Worm (Caenorhabditis elegans): Measurements from ENCODE around the gene F20D6.15.

Gene F20D6.15

ce11 chrV:8228712-8229119 is 40.4 kb upstream of the F20D6.15 start (continued):
- TF ChIP-seq Y55F3AM.14 (GFP tag; optimal IDR thresholded peaks at IDR 0.05) (peak; percentile 6), nhr-12 (tag; optimal IDR thresholded peaks at IDR 0.05) (no peak), lin-39 (tag; optimal IDR thresholded peaks at IDR 0.05) (no peak), nhr-21 (tag; optimal IDR thresholded peaks at IDR 0.05) (peak; percentile 88), aly-2 (tag; optimal IDR thresholded peaks at IDR 0.05) (no peak)

- TF ChIP-seq lin-11 (tag; optimal IDR thresholded peaks at IDR 0.05): no peak
- TF ChIP-seq unc-55 (GFP tag; optimal IDR thresholded peaks at IDR 0.05): no peak
- no peak for TF ChIP-seq fos-1 (tag; optimal IDR thresholded peaks at IDR 0.05)
- TF ChIP-seq peb-1 (tag; optimal IDR thresholded peaks at IDR 0.05): no peak
- TF ChIP-seq nhr-21 (tag; optimal IDR thresholded peaks at IDR 0.05): no peak
- no peak for TF ChIP-seq dmd-4 (tag; optimal IDR thresholded peaks at IDR 0.05)
- TF ChIP-seq egl-27 (tag; optimal IDR thresholded peaks at IDR 0.05): no peak
- TF ChIP-seq mab-5 (tag; optimal IDR thresholded peaks at IDR 0.05): no peak
- no peak for TF ChIP-seq nhr-25 (tag; optimal IDR thresholded peaks at IDR 0.05)
- TF ChIP-seq nhr-6 (tag; optimal IDR thresholded peaks at IDR 0.05): no peak
Measured at ce11 chrV:8226812-8227211, 38.5 kb upstream of the F20D6.15 start, which contains the start of gene K07C11.10. Gene K07C11.10 (minus strand): TSS chrV:8226912.

DNA sequence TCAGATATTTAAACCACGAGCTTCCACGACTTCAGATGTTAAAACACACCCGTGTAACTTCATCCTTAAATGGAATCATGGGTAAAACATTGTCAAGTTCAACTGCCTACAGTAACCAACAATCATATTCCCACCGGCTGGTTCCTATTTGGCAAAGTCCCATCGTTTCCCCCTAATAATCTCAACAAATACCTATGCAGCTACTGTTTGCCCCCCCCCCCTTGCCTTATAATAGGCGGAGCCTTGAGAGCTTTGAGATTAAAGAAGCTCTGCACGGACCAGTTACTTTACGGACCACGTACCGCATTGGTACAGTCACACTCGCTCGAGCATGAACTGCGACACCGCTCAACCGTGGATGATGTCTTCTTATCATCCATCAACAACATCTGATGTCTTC is 36.4 kb upstream of the F20D6.15 start, which contains the start of gene pax-1:
Gene pax-1 (plus strand): TSS at position 301 of the 400 bp plus-strand sequence.
- TF ChIP-seq dmd-4 (tag; optimal IDR thresholded peaks at IDR 0.05) (no peak), egl-27 (tag; optimal IDR thresholded peaks at IDR 0.05) (no peak), C34F6.9 (tag; optimal IDR thresholded peaks at IDR 0.05) (no peak), nhr-10 (tag; optimal IDR thresholded peaks at IDR 0.05) (no peak), unc-55 (GFP tag; optimal IDR thresholded peaks at IDR 0.05) (no peak), unc-62 (GFP tag; optimal IDR thresholded peaks at IDR 0.05) (no peak), aly-2 (tag; optimal IDR thresholded peaks at IDR 0.05) (no peak), ztf-1 (GFP tag; conservative IDR thresholded peaks at IDR 0.05) (no peak), ceh-16 (tag; optimal IDR thresholded peaks at IDR 0.05) (no peak), nhr-25 (tag; optimal IDR thresholded peaks at IDR 0.05) (no peak), zag-1 (tag; optimal IDR thresholded peaks at IDR 0.05) (no peak), fos-1 (tag; optimal IDR thresholded peaks at IDR 0.05) (no peak), blmp-1 (tag; optimal IDR thresholded peaks at IDR 0.05; ENCODE audit: insufficient read depth) (no peak), nhr-11 (tag; optimal IDR thresholded peaks at IDR 0.05) (no peak), ceh-82 (tag; optimal IDR thresholded peaks at IDR 0.05) (no peak), elt-3 (tag; optimal IDR thresholded peaks at IDR 0.05) (no peak), R02D3.7 (tag; optimal IDR thresholded peaks at IDR 0.05) (no peak), sma-9 (GFP tag; optimal IDR thresholded peaks at IDR 0.05) (no peak), sma-9 (tag; optimal IDR thresholded peaks at IDR 0.05) (no peak), lin-39 (tag; optimal IDR thresholded peaks at IDR 0.05) (no peak)

DNA sequence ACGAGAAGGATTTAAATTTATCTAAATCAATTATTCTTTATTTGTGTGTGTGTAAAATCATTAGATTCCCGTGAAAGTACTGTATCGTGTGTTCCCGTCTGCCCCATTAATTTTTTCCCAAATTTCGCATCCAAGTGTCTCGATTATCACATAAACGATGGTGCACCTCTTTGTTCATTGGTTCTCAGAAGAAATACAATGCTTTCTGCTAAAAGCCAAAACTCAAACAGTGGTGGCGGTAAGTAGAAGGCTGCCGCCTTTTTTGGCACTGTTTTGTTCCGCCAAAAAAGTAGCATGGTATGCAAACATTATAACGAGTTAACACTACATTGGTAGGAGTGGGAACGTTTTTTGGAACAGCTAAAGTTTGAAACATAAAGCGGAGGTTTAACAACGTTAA is 35.1 kb upstream of the F20D6.15 start:
- TF ChIP-seq nhr-12 (tag; optimal IDR thresholded peaks at IDR 0.05): no peak
- no peak for TF ChIP-seq mbf-1 (tag; optimal IDR thresholded peaks at IDR 0.05)
- no peak for TF ChIP-seq aly-2 (tag; optimal IDR thresholded peaks at IDR 0.05)
- no peak for TF ChIP-seq zag-1 (tag; optimal IDR thresholded peaks at IDR 0.05)
- TF ChIP-seq R02D3.7 (tag; optimal IDR thresholded peaks at IDR 0.05): no peak
- TF ChIP-seq nhr-77 (tag; optimal IDR thresholded peaks at IDR 0.05): no peak
- no peak for TF ChIP-seq ztf-11 (tag; optimal IDR thresholded peaks at IDR 0.05)
- TF ChIP-seq blmp-1 (tag; optimal IDR thresholded peaks at IDR 0.05; ENCODE audit: insufficient read depth): no peak
- no peak for TF ChIP-seq ama-1 (optimal IDR thresholded peaks at IDR 0.05)
- no peak for TF ChIP-seq mab-5 (tag; optimal IDR thresholded peaks at IDR 0.05)
- TF ChIP-seq alr-1 (tag; optimal IDR thresholded peaks at IDR 0.05): no peak
- TF ChIP-seq ceh-16 (tag; optimal IDR thresholded peaks at IDR 0.05): no peak
- no peak for TF ChIP-seq nhr-23 (tag; optimal IDR thresholded peaks at IDR 0.05)
- no peak for TF ChIP-seq ztf-1 (GFP tag; conservative IDR thresholded peaks at IDR 0.05)
- TF ChIP-seq unc-39 (tag; optimal IDR thresholded peaks at IDR 0.05): no peak
- no peak for TF ChIP-seq F13H6.1 (tag; optimal IDR thresholded peaks at IDR 0.05)
- no peak for TF ChIP-seq dmd-4 (tag; optimal IDR thresholded peaks at IDR 0.05)
- no peak for TF ChIP-seq gmeb-1 (tag; optimal IDR thresholded peaks at IDR 0.05)
- no peak for TF ChIP-seq unc-55 (GFP tag; optimal IDR thresholded peaks at IDR 0.05)

DNA sequence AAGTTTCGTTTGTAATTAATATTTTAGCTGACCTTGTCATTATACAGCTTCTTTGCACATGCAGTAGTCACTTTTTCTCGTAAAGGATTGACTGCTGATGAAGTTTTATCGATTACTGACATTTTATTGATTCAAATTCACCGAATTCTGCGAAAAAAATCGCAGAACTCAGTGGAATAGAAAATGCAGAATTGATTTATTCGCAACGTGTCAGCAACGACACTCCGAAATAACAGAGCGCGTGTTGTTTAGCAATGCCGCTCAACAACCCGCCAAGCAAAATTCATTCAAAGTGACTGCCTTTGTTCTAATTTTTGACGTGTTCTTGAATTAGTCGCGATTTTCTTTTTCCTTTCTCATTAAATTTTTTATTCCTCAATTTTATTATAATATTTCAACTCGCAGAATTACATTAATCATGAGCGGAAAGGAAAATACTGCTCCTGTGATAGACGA is 32.8 kb upstream of the F20D6.15 start, which contains the start of the genes cogc-6 and air-1:
Gene cogc-6 (minus strand): TSS at position 234 of the 456 bp plus-strand sequence.
Gene air-1 (plus strand): TSS at position 406 of the 456 bp plus-strand sequence.
- TF ChIP-seq Y55F3AM.14 (GFP tag; optimal IDR thresholded peaks at IDR 0.05): no peak
- TF ChIP-seq nhr-23 (tag; optimal IDR thresholded peaks at IDR 0.05): no peak
- peak; percentile 88 for TF ChIP-seq crh-2 (tag; optimal IDR thresholded peaks at IDR 0.05)
- no peak for TF ChIP-seq ZK546.5 (tag; optimal IDR thresholded peaks at IDR 0.05)
- TF ChIP-seq elt-1 (tag; optimal IDR thresholded peaks at IDR 0.05): no peak
- no peak for TF ChIP-seq aly-2 (tag; optimal IDR thresholded peaks at IDR 0.05)
- TF ChIP-seq lsy-2 (tag; optimal IDR thresholded peaks at IDR 0.05): peak in 1 of 2 experiments; percentile 41
- TF ChIP-seq nhr-12 (tag; optimal IDR thresholded peaks at IDR 0.05): no peak
- TF ChIP-seq alr-1 (tag; optimal IDR thresholded peaks at IDR 0.05): no peak
- peak; percentile 44 for TF ChIP-seq nhr-129 (tag; optimal IDR thresholded peaks at IDR 0.05)
- TF ChIP-seq zag-1 (tag; optimal IDR thresholded peaks at IDR 0.05): no peak
- TF ChIP-seq R02D3.7 (tag; optimal IDR thresholded peaks at IDR 0.05): no peak
- no peak for TF ChIP-seq nhr-237 (tag; optimal IDR thresholded peaks at IDR 0.05)
- TF ChIP-seq C34F6.9 (tag; optimal IDR thresholded peaks at IDR 0.05): peak; percentile 48
- TF ChIP-seq ceh-16 (tag; optimal IDR thresholded peaks at IDR 0.05): no peak
- no peak for TF ChIP-seq nhr-21 (tag; optimal IDR thresholded peaks at IDR 0.05)
- no peak for TF ChIP-seq nhr-10 (tag; optimal IDR thresholded peaks at IDR 0.05)
- peak; percentile 53 for TF ChIP-seq gmeb-1 (tag; optimal IDR thresholded peaks at IDR 0.05)
- no peak for TF ChIP-seq skn-1 (tag; optimal IDR thresholded peaks at IDR 0.05)
- TF ChIP-seq lin-13 (GFP tag; optimal IDR thresholded peaks at IDR 0.05): no peak
- TF ChIP-seq snpc-4 (tag; optimal IDR thresholded peaks at IDR 0.05): peak; percentile 11
- TF ChIP-seq sma-9 (GFP tag; optimal IDR thresholded peaks at IDR 0.05): no peak
- no peak for TF ChIP-seq sma-9 (tag; optimal IDR thresholded peaks at IDR 0.05)

Measured in whole organism, L2 larva.